Comparison of ENCODE assay signal across 1 fruit fly cellular context in genomic region chr3R:25652066-25652720, dm6.
TF ChIP-seq lines count a peak whose summit lies in the region.

No protein-coding gene starts in this region.

TF ChIP-seq in whole organism, embryonic, 481 proteins besides CTCF, POLR2A, EP300 and RAD21 (continued from another document):
- TF ChIP-seq CG10147 (GFP tag; optimal IDR thresholded peaks at IDR 0.05; lab: Kevin White, UChicago), result peak; percentile 19
- TF ChIP-seq her (GFP tag; optimal IDR thresholded peaks at IDR 0.05; lab: Kevin White, UChicago), result peak; percentile 69
- TF ChIP-seq Hand (GFP tag; optimal IDR thresholded peaks at IDR 0.05; lab: Kevin White, UChicago), result no peak
- TF ChIP-seq Dek (tag; optimal IDR thresholded peaks at IDR 0.05; lab: Kevin White, UChicago), result peak; percentile 5
- peak; percentile 25 for TF ChIP-seq ERR (GFP tag; optimal IDR thresholded peaks at IDR 0.05; lab: Kevin White, UChicago)
- peak; percentile 7; the same call in 1 of the 2 replicates for TF ChIP-seq vvl (GFP tag; IDR thresholded peaks at IDR 0.05; lab: Robert Waterston, UW)
- TF ChIP-seq lov (optimal IDR thresholded peaks at IDR 0.05; lab: Kevin White, UChicago), result no peak
- no peak for TF ChIP-seq lov (GFP tag; IDR thresholded peaks at IDR 0.05; lab: Robert Waterston, UW)
- 0 out of 3 replicates have a peak, but pooled peaks have one; percentile 26 for TF ChIP-seq knrl (GFP tag; IDR thresholded peaks at IDR 0.05; lab: Robert Waterston, UW; ENCODE audit: partially characterized antibody)
- peak; percentile 41; the same call in 1 of the 2 replicates for TF ChIP-seq amos (GFP tag; IDR thresholded peaks at IDR 0.05; lab: Robert Waterston, UW; ENCODE audit: partially characterized antibody)
- TF ChIP-seq Scr (GFP tag; IDR thresholded peaks at IDR 0.05; lab: Robert Waterston, UW; ENCODE audit: partially characterized antibody), result no peak
- peak; percentile 15 for TF ChIP-seq CG7987 (GFP tag; optimal IDR thresholded peaks at IDR 0.05; lab: Kevin White, UChicago)
- TF ChIP-seq CG18011 (GFP tag; optimal IDR thresholded peaks at IDR 0.05; lab: Kevin White, UChicago), result peak; percentile 97
- no peak for TF ChIP-seq Dip3 (GFP tag; optimal IDR thresholded peaks at IDR 0.05; lab: Kevin White, UChicago)
- TF ChIP-seq fru (optimal IDR thresholded peaks at IDR 0.05; lab: Kevin White, UChicago), result no peak
- TF ChIP-seq CG3995 (GFP tag; optimal IDR thresholded peaks at IDR 0.05; lab: Kevin White, UChicago), result peak; percentile 41
- TF ChIP-seq CG15269 (tag; optimal IDR thresholded peaks at IDR 0.05; lab: Kevin White, UChicago), result peak; percentile 18
- TF ChIP-seq Nf-YC (tag; optimal IDR thresholded peaks at IDR 0.05; lab: Kevin White, UChicago), result peak; percentile 18
- TF ChIP-seq salm (tag; optimal IDR thresholded peaks at IDR 0.05; lab: Kevin White, UChicago), result no peak
- peak; percentile 56 for TF ChIP-seq B-H2 (GFP tag; optimal IDR thresholded peaks at IDR 0.05; lab: Kevin White, UChicago)
- no peak for TF ChIP-seq grn (GFP tag; optimal IDR thresholded peaks at IDR 0.05; lab: Kevin White, UChicago)
- peak; percentile 49; the same call in 1 of the 2 replicates for TF ChIP-seq CG13287 (GFP tag; IDR thresholded peaks at IDR 0.05; lab: Robert Waterston, UW; ENCODE audit: partially characterized antibody)
- peak; percentile 76 for TF ChIP-seq Ets65A (GFP tag; lab: Kevin White, UChicago)
- TF ChIP-seq E2f2 (GFP tag; IDR thresholded peaks at IDR 0.05; lab: Robert Waterston, UW), result peak; percentile 36; the same call in 1 of the 2 replicates
- peak; percentile 20; the same call in 1 of the 3 replicates for TF ChIP-seq CG34224 (GFP tag; IDR thresholded peaks at IDR 0.05; lab: Robert Waterston, UW; ENCODE audit: partially characterized antibody)
- peak; percentile 49 for TF ChIP-seq bcd (GFP tag; optimal IDR thresholded peaks at IDR 0.05; lab: Kevin White, UChicago)
- TF ChIP-seq sug (tag; optimal IDR thresholded peaks at IDR 0.05; lab: Kevin White, UChicago), result peak; percentile 6
- no peak for TF ChIP-seq ranshi (GFP tag; IDR thresholded peaks at IDR 0.05; lab: Robert Waterston, UW)
- TF ChIP-seq CG6175 (GFP tag; IDR thresholded peaks at IDR 0.05; lab: Robert Waterston, UW), result peak; percentile 68; the same call in 1 of the 3 replicates
- peak; percentile 18 for TF ChIP-seq CG12659 (GFP tag; optimal IDR thresholded peaks at IDR 0.05; lab: Kevin White, UChicago)
- peak in 1 of 2 experiments; percentile 99 for TF ChIP-seq Hr78 (GFP tag; optimal IDR thresholded peaks at IDR 0.05; lab: Kevin White, UChicago)
- TF ChIP-seq Med (GFP tag; lab: Kevin White, UChicago), result peak; percentile 81
- peak; percentile 22; the same call in 1 of the 2 replicates for TF ChIP-seq Rfx (GFP tag; IDR thresholded peaks at IDR 0.05; lab: Robert Waterston, UW)
- TF ChIP-seq pros (GFP tag; optimal IDR thresholded peaks at IDR 0.05; lab: Kevin White, UChicago), result peak; percentile 12
- TF ChIP-seq tna (GFP tag; IDR thresholded peaks at IDR 0.05; lab: Robert Waterston, UW; ENCODE audit: partially characterized antibody), result 0 out of 2 replicates have a peak, but pooled peaks have one; percentile 17
- TF ChIP-seq CG14014 (GFP tag; IDR thresholded peaks at IDR 0.05; lab: Robert Waterston, UW), result peak; percentile 34; the same call in 1 of the 2 replicates
- peak; percentile 35; the same call in 1 of the 2 replicates for TF ChIP-seq Adf1 (GFP tag; IDR thresholded peaks at IDR 0.05; lab: Robert Waterston, UW)
- no peak for TF ChIP-seq CG6765 (GFP tag; optimal IDR thresholded peaks at IDR 0.05; lab: Kevin White, UChicago)
- TF ChIP-seq CG3163 (GFP tag; optimal IDR thresholded peaks at IDR 0.05; lab: Kevin White, UChicago), result peak; percentile 5
- no peak for TF ChIP-seq CG17361 (GFP tag; IDR thresholded peaks at IDR 0.05; lab: Robert Waterston, UW)
- TF ChIP-seq CG13894 (tag; optimal IDR thresholded peaks at IDR 0.05; lab: Kevin White, UChicago), result peak; percentile 74
- TF ChIP-seq Vsx1 (GFP tag; optimal IDR thresholded peaks at IDR 0.05; lab: Kevin White, UChicago), result peak; percentile 58
- TF ChIP-seq Oli (tag; optimal IDR thresholded peaks at IDR 0.05; lab: Kevin White, UChicago), result no peak
- TF ChIP-seq CG8290 (GFP tag; optimal IDR thresholded peaks at IDR 0.05; lab: Kevin White, UChicago), result no peak
- TF ChIP-seq CG8290 (tag; optimal IDR thresholded peaks at IDR 0.05; lab: Kevin White, UChicago), result peak in 1 of 2 experiments; percentile 60
- peak; percentile 22 for TF ChIP-seq BtbVII (GFP tag; optimal IDR thresholded peaks at IDR 0.05; lab: Kevin White, UChicago)
- no peak for TF ChIP-seq lola (GFP tag; optimal IDR thresholded peaks at IDR 0.05; lab: Kevin White, UChicago)
- TF ChIP-seq mirr (GFP tag; optimal IDR thresholded peaks at IDR 0.05; lab: Kevin White, UChicago), result peak; percentile 68
- peak; percentile 4 for TF ChIP-seq grau (tag; optimal IDR thresholded peaks at IDR 0.05; lab: Kevin White, UChicago)
- peak; percentile 29 for TF ChIP-seq pzg (GFP tag; optimal IDR thresholded peaks at IDR 0.05; lab: Kevin White, UChicago)
- no peak for TF ChIP-seq CG17568 (GFP tag; optimal IDR thresholded peaks at IDR 0.05; lab: Kevin White, UChicago)
- no peak for TF ChIP-seq CG7928 (GFP tag; optimal IDR thresholded peaks at IDR 0.05; lab: Kevin White, UChicago)
- TF ChIP-seq MBD-R2 (GFP tag; IDR thresholded peaks at IDR 0.05; lab: Robert Waterston, UW), result peak; percentile 69
- TF ChIP-seq CG2199 (GFP tag; IDR thresholded peaks at IDR 0.05; lab: Robert Waterston, UW), result no peak
- TF ChIP-seq Myb (GFP tag; optimal IDR thresholded peaks at IDR 0.05; lab: Kevin White, UChicago), result peak; percentile 90
- peak; percentile 38; the same call in 1 of the 2 replicates for TF ChIP-seq Bgb (GFP tag; IDR thresholded peaks at IDR 0.05; lab: Robert Waterston, UW; ENCODE audit: partially characterized antibody)
- TF ChIP-seq HmgZ (tag; optimal IDR thresholded peaks at IDR 0.05; lab: Kevin White, UChicago), result peak; percentile 68
- peak; percentile 98 for TF ChIP-seq abd-A (tag; optimal IDR thresholded peaks at IDR 0.05; lab: Kevin White, UChicago)
- TF ChIP-seq CG33213 (GFP tag; optimal IDR thresholded peaks at IDR 0.05; lab: Kevin White, UChicago), result no peak
- TF ChIP-seq Atf6 (GFP tag; IDR thresholded peaks at IDR 0.05; lab: Robert Waterston, UW), result no peak
- no peak for TF ChIP-seq chif (GFP tag; optimal IDR thresholded peaks at IDR 0.05; lab: Kevin White, UChicago)
- TF ChIP-seq Dp (GFP tag; optimal IDR thresholded peaks at IDR 0.05; lab: Kevin White, UChicago), result peak; percentile 36
- TF ChIP-seq CG6791 (GFP tag; IDR thresholded peaks at IDR 0.05; lab: Robert Waterston, UW; ENCODE audit: partially characterized antibody), result peak; percentile 66
- peak; percentile 6 for TF ChIP-seq NfI (GFP tag; optimal IDR thresholded peaks at IDR 0.05; lab: Kevin White, UChicago)
- TF ChIP-seq Drgx (GFP tag; IDR thresholded peaks at IDR 0.05; lab: Robert Waterston, UW), result peak; percentile 42; the same call in 1 of the 2 replicates
- peak; percentile 5 for TF ChIP-seq pb (GFP tag; optimal IDR thresholded peaks at IDR 0.05; lab: Kevin White, UChicago)
- TF ChIP-seq CG15514 (GFP tag; optimal IDR thresholded peaks at IDR 0.05; lab: Kevin White, UChicago), result peak; percentile 17
- peak; percentile 33; the same call in 1 of the 2 replicates for TF ChIP-seq ato (GFP tag; IDR thresholded peaks at IDR 0.05; lab: Robert Waterston, UW; ENCODE audit: partially characterized antibody)
- peak; percentile 30 for TF ChIP-seq gfzf (GFP tag; optimal IDR thresholded peaks at IDR 0.05; lab: Kevin White, UChicago)
TF ChIP-seq in whole organism, embryonic: peak in this region for 61.
